Worm (Caenorhabditis elegans) whole organism, L3 larva: ENCODE data around the gene frm-3.

Experiments
- ama-1 ChIP-seq: fragments of 150-350 bp; optimal IDR thresholded peaks from 2 replicates; lab custom pipeline; 2018
- nhr-237 ChIP-seq: fragments of 150-350 bp; optimal IDR thresholded peaks from 2 replicates; lab custom pipeline; 2014; ENCODE audit warnings: missing biosample characterization, missing genetic modification characterization

DNA sequence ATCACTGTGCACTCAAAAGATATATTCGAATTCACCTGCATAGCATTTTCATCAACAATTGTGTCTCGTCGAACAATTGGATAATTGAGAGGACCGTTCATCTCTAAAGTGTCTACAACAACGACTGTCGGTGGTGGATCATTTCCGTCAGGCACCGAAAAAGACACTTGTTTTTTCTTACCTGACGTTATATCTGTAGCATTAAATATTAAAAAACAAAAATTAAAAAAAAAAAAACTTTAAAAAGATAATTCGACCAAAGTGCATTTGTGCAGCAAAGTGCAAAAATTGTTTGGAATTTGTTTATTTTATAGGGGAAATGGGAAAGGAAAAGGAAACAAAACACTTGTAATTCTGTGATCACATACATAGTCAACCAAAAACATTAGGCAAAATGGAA lies 54.7 kb downstream of the frm-3 start, which contains the start of gene twk-44:
- TF ChIP-seq nhr-237 (tag; lab: Kevin White, UChicago) (no peak), ama-1 (lab: Kevin White, UChicago) (no peak)
